ENCODE assay signal across 4 fruit fly cellular contexts in genomic region chr3L:16393700-16394099, dm6.
A peak's percentile ranks its signal among the peaks of the same experiment; 100 is the strongest.
TF ChIP-seq lines count a peak whose summit lies in the region.

No protein-coding gene starts in this region.

- no peak for TF ChIP-seq CTCF in whole organism, embryonic (GFP tag; optimal IDR thresholded peaks at IDR 0.05; lab: Kevin White, UChicago)

TF ChIP-seq in whole organism, adult, 20 proteins besides CTCF, POLR2A, EP300 and RAD21:
- TF ChIP-seq kay (GFP tag; lab: Kevin White, UChicago; ENCODE audit: borderline replicate concordance), result peak; percentile 53
- no peak for TF ChIP-seq Clk (GFP tag; optimal IDR thresholded peaks at IDR 0.05; lab: Kevin White, UChicago)

TF ChIP-seq in whole organism, embryonic, 481 proteins besides CTCF, POLR2A, EP300 and RAD21 (continues in another document):
- TF ChIP-seq sna (GFP tag; IDR thresholded peaks at IDR 0.05; lab: Robert Waterston, UW; ENCODE audit: partially characterized antibody) (no peak), hkb (optimal IDR thresholded peaks at IDR 0.05; lab: Kevin White, UChicago) (no peak), hkb (GFP tag; IDR thresholded peaks at IDR 0.05; lab: Robert Waterston, UW) (0 out of 2 replicates have a peak, but pooled peaks have one; percentile 8), CG1832 (GFP tag; optimal IDR thresholded peaks at IDR 0.05; lab: Kevin White, UChicago) (peak; percentile 24), Adf1 (GFP tag; IDR thresholded peaks at IDR 0.05; lab: Robert Waterston, UW) (no peak), CG10431 (GFP tag; optimal IDR thresholded peaks at IDR 0.05; lab: Kevin White, UChicago) (no peak), ci (GFP tag; IDR thresholded peaks at IDR 0.05; lab: Robert Waterston, UW) (peak; percentile 11; the same call in 1 of the 3 replicates), zen (tag; optimal IDR thresholded peaks at IDR 0.05; lab: Kevin White, UChicago) (peak; percentile 11), NFAT (GFP tag; IDR thresholded peaks at IDR 0.05; lab: Robert Waterston, UW) (0 out of 2 replicates have a peak, but pooled peaks have one; percentile 4), emc (GFP tag; optimal IDR thresholded peaks at IDR 0.05; lab: Kevin White, UChicago) (no peak), CG34376 (GFP tag; optimal IDR thresholded peaks at IDR 0.05; lab: Kevin White, UChicago) (no peak), Elba2 (GFP tag; optimal IDR thresholded peaks at IDR 0.05; lab: Kevin White, UChicago) (no peak), Deaf1 (tag; optimal IDR thresholded peaks at IDR 0.05; lab: Kevin White, UChicago) (peak; percentile 66), Hand (GFP tag; optimal IDR thresholded peaks at IDR 0.05; lab: Kevin White, UChicago) (no peak), CHES-1-like (GFP tag; optimal IDR thresholded peaks at IDR 0.05; lab: Kevin White, UChicago) (no peak), gsb (GFP tag; IDR thresholded peaks at IDR 0.05; lab: Robert Waterston, UW) (no peak), Oaz (GFP tag; IDR thresholded peaks at IDR 0.05; lab: Robert Waterston, UW) (no peak), CG10321 (GFP tag; IDR thresholded peaks at IDR 0.05; lab: Robert Waterston, UW) (peak; percentile 64; the same call in 1 of the 2 replicates), row (GFP tag; IDR thresholded peaks at IDR 0.05; lab: Robert Waterston, UW) (peak; percentile 43; the same call in 2 of the 3 replicates), Mes4 (GFP tag; optimal IDR thresholded peaks at IDR 0.05; lab: Kevin White, UChicago) (no peak), CG8290 (GFP tag; optimal IDR thresholded peaks at IDR 0.05; lab: Kevin White, UChicago) (no peak), CG8290 (tag; optimal IDR thresholded peaks at IDR 0.05; lab: Kevin White, UChicago) (peak in 1 of 2 experiments; percentile 21), Med (GFP tag; lab: Kevin White, UChicago) (peak; percentile 41), CG6791 (GFP tag; IDR thresholded peaks at IDR 0.05; lab: Robert Waterston, UW; ENCODE audit: partially characterized antibody) (no peak), CG12219 (GFP tag; optimal IDR thresholded peaks at IDR 0.05; lab: Kevin White, UChicago) (no peak), Usf (GFP tag; optimal IDR thresholded peaks at IDR 0.05; lab: Kevin White, UChicago) (no peak), sug (tag; optimal IDR thresholded peaks at IDR 0.05; lab: Kevin White, UChicago) (peak; percentile 5), CG6175 (GFP tag; IDR thresholded peaks at IDR 0.05; lab: Robert Waterston, UW) (peak; percentile 81; the same call in 2 of the 3 replicates), rib (GFP tag; IDR thresholded peaks at IDR 0.05; lab: Robert Waterston, UW) (no peak)

TF ChIP-seq in whole organism, prepupa, 60 proteins besides CTCF, POLR2A, EP300 and RAD21:
- TF ChIP-seq Ets96B (tag; optimal IDR thresholded peaks at IDR 0.05; lab: Kevin White, UChicago) (no peak), Hr39 (GFP tag; optimal IDR thresholded peaks at IDR 0.05; lab: Kevin White, UChicago) (no peak), net (GFP tag; optimal IDR thresholded peaks at IDR 0.05; lab: Kevin White, UChicago) (no peak), fkh (GFP tag; optimal IDR thresholded peaks at IDR 0.05; lab: Kevin White, UChicago) (peak; percentile 65)

TF ChIP-seq in whole organism, wandering third instar larva, 38 proteins besides CTCF, POLR2A, EP300 and RAD21:
- TF ChIP-seq Rel (GFP tag; optimal IDR thresholded peaks at IDR 0.05; lab: Kevin White, UChicago) (no peak), Rel (tag; optimal IDR thresholded peaks at IDR 0.05; lab: Kevin White, UChicago) (peak; percentile 11), Dif (GFP tag; optimal IDR thresholded peaks at IDR 0.05; lab: Kevin White, UChicago; ENCODE audit: partially characterized antibody) (no peak)
